Worm (Caenorhabditis elegans) whole organism, young adult: Measurements from ENCODE around the gene Y82E9BR.10.

Experiments
- B0035.1 ChIP-seq: sonication (generic microtip); optimal IDR thresholded peaks from 2 replicates; lab custom pipeline; 2016; ENCODE audit warnings: missing genetic modification characterization, mild to moderate bottlenecking, missing compliant biosample characterization, missing genotype, missing genetic modification reagents
- C06A6.2 ChIP-seq: fragments of 200-800 bp; sonication (Bioruptor generic); conservative IDR thresholded peaks from 2 replicates; pipeline ENCODE4 v1.3.6; 2022; ENCODE audit warnings: missing genetic modification characterization, missing compliant biosample characterization
- D2030.7 ChIP-seq: fragments of 200-800 bp; sonication (Bioruptor generic); IDR thresholded peaks from 2 replicates; pipeline ENCODE4 v1.3.6; 2022; ENCODE audit warnings: missing genetic modification reagents, missing genetic modification characterization, missing compliant biosample characterization
- F22D6.2 ChIP-seq: sonication (generic microtip); optimal IDR thresholded peaks from 2 replicates; lab custom pipeline; 2016; ENCODE audit warnings: mild to moderate bottlenecking, missing genetic modification characterization, missing compliant biosample characterization
- F23B12.7 ChIP-seq: sonication (generic microtip); optimal IDR thresholded peaks from 2 replicates; lab custom pipeline; 2017; ENCODE audit warnings: missing genetic modification characterization, mild to moderate bottlenecking, missing compliant biosample characterization, antibody characterized with exemption, moderate library complexity; ENCODE audit not compliant: insufficient read depth
- F39B2.1 ChIP-seq: fragments of 200-800 bp; sonication (Bioruptor generic); IDR thresholded peaks from 2 replicates; pipeline ENCODE4 v1.3.6; 2022; ENCODE audit warnings: missing genetic modification reagents, missing genetic modification characterization, missing compliant biosample characterization
- F57A8.1 ChIP-seq: fragments of 200-800 bp; sonication (Bioruptor generic); optimal IDR thresholded peaks from 2 replicates; lab custom pipeline; 2018; ENCODE audit warnings: mild to moderate bottlenecking, missing genetic modification characterization, moderate library complexity, missing compliant biosample characterization
- F57C9.4 ChIP-seq: sonication (generic microtip); optimal IDR thresholded peaks from 2 replicates; lab custom pipeline; 2017; ENCODE audit warnings: mild to moderate bottlenecking, missing genetic modification characterization, missing compliant biosample characterization
- K11D2.4 ChIP-seq: fragments of 200-800 bp; sonication (Bioruptor generic); IDR thresholded peaks from 2 replicates; pipeline ENCODE4 v1.3.6; 2022; ENCODE audit warnings: missing genetic modification reagents, missing genetic modification characterization, missing compliant biosample characterization
- Y95B8A.8 ChIP-seq: fragments of 200-800 bp; sonication (Bioruptor generic); IDR thresholded peaks from 2 replicates; pipeline ENCODE4 v1.3.6; 2022; ENCODE audit warnings: missing genetic modification reagents, missing genetic modification characterization, missing compliant biosample characterization
- atf-7 ChIP-seq: sonication (generic microtip); optimal IDR thresholded peaks from 2 replicates; lab custom pipeline; 2017; ENCODE audit warnings: mild to moderate bottlenecking, missing genetic modification characterization, missing compliant biosample characterization
- attf-3 ChIP-seq: fragments of 200-800 bp; sonication (Bioruptor generic); conservative IDR thresholded peaks from 2 replicates; pipeline ENCODE4 v1.3.6; 2022; ENCODE audit warnings: missing genetic modification reagents, missing genetic modification characterization, missing compliant biosample characterization
- attf-5 ChIP-seq: fragments of 200-800 bp; sonication (Bioruptor generic); optimal IDR thresholded peaks from 2 replicates; lab custom pipeline; 2018; ENCODE audit warnings: mild to moderate bottlenecking, missing genetic modification characterization, missing compliant biosample characterization
- attf-6 ChIP-seq: fragments of 200-800 bp; sonication (Bioruptor generic); IDR thresholded peaks from 2 replicates; pipeline ENCODE4 v1.3.6; 2022; ENCODE audit warnings: missing genetic modification reagents, missing genetic modification characterization, missing compliant biosample characterization
- ccch-3 ChIP-seq: fragments of 200-800 bp; sonication (Bioruptor generic); optimal IDR thresholded peaks from 2 replicates; lab custom pipeline; 2018; ENCODE audit warnings: mild to moderate bottlenecking, missing genetic modification characterization, missing compliant biosample characterization
- ceh-100 ChIP-seq: fragments of 200-800 bp; sonication (Bioruptor generic); IDR thresholded peaks from 2 replicates; pipeline ENCODE4 v1.3.6; 2022; ENCODE audit warnings: missing genetic modification reagents, missing genetic modification characterization, missing compliant biosample characterization
- ceh-40 ChIP-seq: fragments of 200-800 bp; sonication (Bioruptor generic); IDR thresholded peaks from 2 replicates; pipeline ENCODE4 v1.3.6; 2022; ENCODE audit warnings: missing genetic modification characterization, missing compliant biosample characterization
- ceh-91 ChIP-seq: fragments of 200-800 bp; sonication (Bioruptor generic); IDR thresholded peaks from 2 replicates; pipeline ENCODE4 v1.3.6; 2022; ENCODE audit warnings: missing genetic modification reagents, missing genetic modification characterization, missing compliant biosample characterization
- chd-7 ChIP-seq: sonication (generic microtip); optimal IDR thresholded peaks from 2 replicates; lab custom pipeline; 2016; ENCODE audit warnings: mild to moderate bottlenecking, missing genetic modification characterization, moderate library complexity, missing compliant biosample characterization
- egl-18 ChIP-seq: fragments of 200-800 bp; sonication (Bioruptor generic); IDR thresholded peaks from 2 replicates; pipeline ENCODE4 v1.3.6; 2022; ENCODE audit warnings: missing genetic modification reagents, missing genetic modification characterization, missing compliant biosample characterization
- ekl-4 ChIP-seq: fragments of 200-800 bp; sonication (Bioruptor generic); IDR thresholded peaks from 2 replicates; pipeline ENCODE4 v1.3.6; 2022; ENCODE audit warnings: missing genetic modification reagents, missing genetic modification characterization, missing compliant biosample characterization
- gei-17 ChIP-seq: fragments of 200-800 bp; sonication (Bioruptor generic); optimal IDR thresholded peaks from 2 replicates; lab custom pipeline; 2018; ENCODE audit warnings: mild to moderate bottlenecking, missing genetic modification characterization, missing compliant biosample characterization
- hrde-1 ChIP-seq: sonication (generic microtip); optimal IDR thresholded peaks from 2 replicates; lab custom pipeline; 2016; ENCODE audit warnings: missing genetic modification characterization, mild to moderate bottlenecking, missing compliant biosample characterization, moderate library complexity, missing genotype, missing genetic modification reagents, borderline replicate concordance
- lin-35 ChIP-seq, 3 experiments: fragments of 150-350 bp in 2 of 3; sonication (generic microtip) in 1 of 3; optimal IDR thresholded peaks; 2 replicates each; lab custom pipeline; 2014 to 2018; ENCODE audit warnings: missing biosample characterization in 3 of 3, missing genetic modification characterization in 3 of 3, missing genetic modification reagents in 3 of 3
- lsy-27 ChIP-seq: sonication (generic microtip); optimal IDR thresholded peaks from 2 replicates; lab custom pipeline; 2017; ENCODE audit warnings: missing genetic modification characterization, mild to moderate bottlenecking, missing compliant biosample characterization, antibody characterized with exemption, missing genotype, borderline replicate concordance; ENCODE audit not compliant: insufficient read depth
- madf-10 ChIP-seq: sonication (generic microtip); optimal IDR thresholded peaks from 2 replicates; lab custom pipeline; 2016; ENCODE audit warnings: mild to moderate bottlenecking, missing genetic modification characterization, missing compliant biosample characterization
- mcd-1 ChIP-seq: fragments of 200-800 bp; sonication (Bioruptor generic); IDR thresholded peaks from 2 replicates; pipeline ENCODE4 v1.3.6; 2022; ENCODE audit warnings: missing genetic modification reagents, missing genetic modification characterization, missing compliant biosample characterization
- nfya-2 ChIP-seq: fragments of 200-800 bp; sonication (Bioruptor generic); IDR thresholded peaks from 2 replicates; pipeline ENCODE4 v1.3.6; 2022; ENCODE audit warnings: missing genetic modification reagents, missing genetic modification characterization, missing compliant biosample characterization
- nfyb-1 ChIP-seq: fragments of 200-800 bp; sonication (Bioruptor generic); IDR thresholded peaks from 2 replicates; pipeline ENCODE4 v1.3.6; 2022; ENCODE audit warnings: missing genetic modification reagents, missing genetic modification characterization, missing compliant biosample characterization
- nhr-120 ChIP-seq: fragments of 200-800 bp; sonication (Bioruptor generic); IDR thresholded peaks from 2 replicates; pipeline ENCODE4 v1.3.6; 2022; ENCODE audit warnings: missing genetic modification characterization, missing compliant biosample characterization
- nhr-80 ChIP-seq: sonication (generic microtip); optimal IDR thresholded peaks from 2 replicates; lab custom pipeline; 2016; ENCODE audit warnings: missing genetic modification characterization, missing compliant biosample characterization
- nhr-90 ChIP-seq: sonication (generic microtip); optimal IDR thresholded peaks from 2 replicates; lab custom pipeline; 2016; ENCODE audit warnings: missing genotype, mild to moderate bottlenecking, missing genetic modification characterization, missing compliant biosample characterization
- rec-8 ChIP-seq, 2 experiments: sonication (generic microtip); optimal IDR thresholded peaks; 2 replicates each; lab custom pipeline; 2016; ENCODE audit warnings: mild to moderate bottlenecking in 2 of 2, missing genetic modification characterization in 2 of 2, missing genetic modification reagents in 2 of 2, missing genotype in 2 of 2, missing biosample characterization in 1 of 2, missing compliant biosample characterization in 1 of 2, moderate library complexity in 1 of 2
- snpc-1.1 ChIP-seq: sonication (generic microtip); optimal IDR thresholded peaks from 2 replicates; lab custom pipeline; 2017; ENCODE audit warnings: missing genetic modification characterization, mild to moderate bottlenecking, missing compliant biosample characterization, antibody characterized with exemption, moderate library complexity, missing genotype, missing genetic modification reagents; ENCODE audit not compliant: insufficient read depth
- tbp1 ChIP-seq: fragments of 200-800 bp; sonication (Bioruptor generic); optimal IDR thresholded peaks from 2 replicates; lab custom pipeline; 2018; ENCODE audit warnings: mild to moderate bottlenecking, missing genetic modification characterization, missing compliant biosample characterization
- tbx-9 ChIP-seq: sonication (generic microtip); optimal IDR thresholded peaks from 2 replicates; lab custom pipeline; 2016; ENCODE audit warnings: borderline replicate concordance, missing genetic modification characterization, inconsistent platforms, missing compliant biosample characterization
- tlf-1 ChIP-seq: fragments of 200-800 bp; sonication (Bioruptor generic); optimal IDR thresholded peaks from 2 replicates; lab custom pipeline; 2018; ENCODE audit warnings: mild to moderate bottlenecking, missing genetic modification characterization, missing compliant biosample characterization
- zfh-2 ChIP-seq: fragments of 200-800 bp; sonication (Bioruptor generic); conservative IDR thresholded peaks from 2 replicates; pipeline ENCODE4 v1.3.6; 2022; ENCODE audit warnings: missing genetic modification reagents, missing genetic modification characterization, missing compliant biosample characterization
- ztf-26 ChIP-seq: sonication (generic microtip); optimal IDR thresholded peaks from 2 replicates; lab custom pipeline; 2017; ENCODE audit warnings: missing genetic modification characterization, missing compliant biosample characterization
- ztf-6 ChIP-seq: fragments of 200-800 bp; sonication (Bioruptor generic); IDR thresholded peaks from 2 replicates; pipeline ENCODE4 v1.3.6; 2022; ENCODE audit warnings: missing genetic modification reagents, missing genetic modification characterization, missing compliant biosample characterization

The Y82E9BR.10 gene

DNA sequence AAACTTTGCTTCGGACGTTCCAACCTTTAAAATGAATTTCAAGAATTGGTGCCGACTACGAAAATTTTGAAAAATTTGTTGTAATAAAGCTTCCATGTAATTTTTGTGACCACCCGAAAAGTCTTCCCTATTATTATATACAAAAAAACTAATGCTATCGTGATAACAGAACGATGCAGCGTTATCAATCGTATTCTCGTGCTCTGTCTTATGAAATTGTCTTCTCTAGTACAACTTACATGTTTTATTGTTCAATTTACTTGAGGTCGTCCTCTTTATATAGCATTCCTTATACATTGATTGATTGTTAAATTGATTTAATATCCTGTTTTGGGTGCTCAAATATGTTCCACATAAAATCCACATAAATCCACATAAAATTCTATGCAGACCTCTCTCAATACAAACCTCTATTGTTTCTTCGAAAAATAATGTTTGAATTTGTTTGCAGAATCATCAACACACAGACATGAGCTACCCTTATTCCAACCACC is 26.2 kb upstream of the Y82E9BR.10 start, which contains the start of gene pals-19:
Gene pals-19, plus strand, starts transcription at position 444 of the 494 bp plus-strand sequence.
- no peak for TF ChIP-seq snpc-1.1 (tag; lab: Kevin White, UChicago)
- TF ChIP-seq ztf-6 (GFP tag; lab: Robert Waterston, UW), result no peak
- no peak for TF ChIP-seq C06A6.2
- peak; percentile 69 for TF ChIP-seq nhr-80 (tag; lab: Kevin White, UChicago)

DNA sequence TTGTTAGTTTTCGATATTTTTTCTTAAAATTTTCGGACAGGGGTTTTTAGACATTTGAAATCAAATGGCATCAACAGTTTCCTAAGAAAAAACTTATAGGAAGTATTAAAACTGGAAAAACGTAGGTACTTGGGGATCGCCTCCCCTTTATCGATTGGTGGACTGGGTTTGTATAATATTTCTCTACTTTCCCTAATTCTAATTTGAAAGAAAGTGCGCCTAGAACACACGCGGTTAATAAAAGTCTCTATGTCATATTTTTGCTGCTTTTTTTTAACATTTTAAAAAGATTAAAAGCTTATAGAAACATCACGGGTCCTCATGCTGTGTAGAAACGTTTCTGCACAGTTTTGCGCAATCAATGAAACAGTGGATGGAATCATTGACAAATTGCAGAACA is 24.3 kb upstream of the Y82E9BR.10 start, which contains the start of gene pals-16:
Gene pals-16, plus strand, starts transcription at position 301 of the 400 bp plus-strand sequence.
- TF ChIP-seq ztf-26 (no peak), B0035.1 (no peak), lin-35 (GFP tag; optimal IDR thresholded peaks at IDR 0.05; lab: Kevin White, UChicago) (no peak), rec-8 (tag; optimal IDR thresholded peaks at IDR 0.05; lab: Kevin White, UChicago) (no peak), attf-3 (GFP tag; lab: Robert Waterston, UW) (no peak), nhr-120 (GFP tag; lab: Robert Waterston, UW) (no peak), zfh-2 (no peak), ekl-4 (GFP tag; lab: Robert Waterston, UW) (no peak), F39B2.1 (GFP tag; lab: Robert Waterston, UW) (no peak), nfya-2 (GFP tag; lab: Robert Waterston, UW) (no peak), K11D2.4 (GFP tag; lab: Robert Waterston, UW) (no peak), madf-10 (tag; lab: Kevin White, UChicago) (no peak), egl-18 (GFP tag; lab: Robert Waterston, UW) (no peak), mcd-1 (GFP tag; lab: Robert Waterston, UW) (no peak), tbx-9 (no peak), ccch-3 (no peak), hrde-1 (tag; lab: Kevin White, UChicago) (no peak), atf-7 (tag; lab: Kevin White, UChicago) (no peak), C06A6.2 (no peak), attf-6 (no peak)
- TF ChIP-seq, all 124 proteins: peak for 0

DNA sequence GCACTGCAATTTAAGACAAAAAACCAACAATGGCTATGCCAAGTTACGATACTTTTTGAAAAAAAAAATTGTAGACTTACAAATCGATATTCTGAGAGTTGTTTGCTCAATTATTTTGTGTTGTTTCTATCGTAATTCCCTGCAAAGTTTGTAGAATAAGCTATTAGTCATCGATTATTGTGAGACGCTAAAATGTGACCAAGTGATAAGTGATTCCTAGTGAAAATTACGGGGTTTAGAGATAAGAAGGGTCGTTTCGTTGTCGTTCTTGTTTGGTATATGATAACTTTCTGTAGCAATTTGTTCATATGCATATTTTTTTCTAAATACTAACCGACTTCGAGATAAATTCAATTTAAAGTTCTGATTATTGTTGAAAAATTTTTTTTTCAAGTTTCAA is 22.8 kb upstream of the Y82E9BR.10 start:
- TF ChIP-seq ceh-40 (GFP tag; lab: Robert Waterston, UW), result no peak
- peak; percentile 38 for TF ChIP-seq nhr-80 (tag; lab: Kevin White, UChicago)

DNA sequence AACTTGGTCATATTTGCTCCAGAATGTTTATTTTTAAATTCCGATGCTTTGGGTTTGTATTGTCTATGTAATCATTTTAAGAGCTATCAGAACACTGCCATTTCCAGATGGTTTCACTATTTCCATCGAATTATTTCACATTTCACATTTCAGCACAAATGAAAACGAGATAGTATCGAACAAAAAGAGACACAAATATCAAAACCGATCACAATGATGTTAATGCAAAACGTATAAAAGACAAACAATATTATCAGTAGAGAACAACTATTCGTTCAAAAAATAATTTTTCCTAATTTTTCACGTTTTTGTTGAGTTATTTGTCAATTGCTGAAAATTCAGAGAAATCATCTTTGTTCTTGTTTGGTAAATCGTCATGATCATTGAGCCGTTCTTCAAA is 20.0 kb upstream of the Y82E9BR.10 start:
- TF ChIP-seq attf-5 (GFP tag; lab: Kevin White, UChicago), result no peak
- TF ChIP-seq nfyb-1 (GFP tag; lab: Robert Waterston, UW), result no peak
- no peak for TF ChIP-seq tbp1
- peak; percentile 67 for TF ChIP-seq nhr-80 (tag; lab: Kevin White, UChicago)

DNA sequence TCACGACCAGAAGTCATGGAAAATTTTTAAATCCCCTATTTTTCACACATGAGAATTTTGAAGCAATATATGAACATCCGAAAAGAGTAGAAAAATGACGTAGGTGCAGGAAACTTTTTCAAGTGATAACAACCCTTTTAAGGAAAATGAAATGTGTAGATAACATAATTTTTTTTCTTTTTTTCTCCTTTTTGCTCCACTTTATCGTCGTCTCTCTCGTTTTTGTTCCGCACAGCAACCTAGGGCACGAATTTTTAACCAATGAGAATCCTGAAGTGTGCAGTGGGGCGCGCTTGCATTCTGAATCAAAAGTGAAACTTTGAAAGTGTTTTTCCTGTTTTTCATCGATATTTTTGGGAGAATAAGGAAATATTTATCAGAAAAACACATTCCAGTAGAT is 17.4 kb upstream of the Y82E9BR.10 start:
- TF ChIP-seq lin-35 (GFP tag; optimal IDR thresholded peaks at IDR 0.05; lab: Kevin White, UChicago), result no peak
- no peak for TF ChIP-seq F57A8.1 (GFP tag; lab: Kevin White, UChicago)
- no peak for TF ChIP-seq F22D6.2 (tag; lab: Kevin White, UChicago)
- TF ChIP-seq F23B12.7 (tag; lab: Kevin White, UChicago), result no peak
- no peak for TF ChIP-seq chd-7 (tag; lab: Kevin White, UChicago)
- no peak for TF ChIP-seq Y95B8A.8 (GFP tag; lab: Robert Waterston, UW)
- no peak for TF ChIP-seq nhr-90 (tag; lab: Kevin White, UChicago)
- no peak for TF ChIP-seq gei-17 (GFP tag; lab: Kevin White, UChicago)
- TF ChIP-seq attf-3 (GFP tag; lab: Robert Waterston, UW), result no peak
- no peak for TF ChIP-seq tlf-1 (GFP tag; lab: Kevin White, UChicago)
- no peak for TF ChIP-seq ceh-91
- no peak for TF ChIP-seq lsy-27 (tag; lab: Kevin White, UChicago)
- TF ChIP-seq F57C9.4, result no peak
- peak; percentile 38; the same call in 1 of the 2 replicates for TF ChIP-seq nfyb-1 (GFP tag; lab: Robert Waterston, UW)
- TF ChIP-seq tbp1, result no peak
- no peak for TF ChIP-seq ceh-100 (GFP tag; lab: Robert Waterston, UW)
- TF ChIP-seq D2030.7 (GFP tag; lab: Robert Waterston, UW), result no peak
- TF ChIP-seq nhr-80 (tag; lab: Kevin White, UChicago), result peak; percentile 94
